Worm (Caenorhabditis elegans) whole organism, L2 larva: ENCODE measurements around the gene cyk-7.

Experiments
- ama-1 ChIP-seq: fragments of 150-350 bp; optimal IDR thresholded peaks from 2 replicates; lab custom pipeline; 2018; ENCODE audit warnings: inconsistent platforms
- ceh-82 ChIP-seq: fragments of 150-350 bp; optimal IDR thresholded peaks from 2 replicates; lab custom pipeline; 2014; ENCODE audit warnings: missing biosample characterization, missing genetic modification characterization
- crh-2 ChIP-seq: sonication (generic microtip); optimal IDR thresholded peaks from 2 replicates; lab custom pipeline; 2017; ENCODE audit warnings: missing biosample characterization, missing genetic modification characterization
- egl-27 ChIP-seq: sonication (generic microtip); optimal IDR thresholded peaks from 3 replicates; lab custom pipeline; 2017; ENCODE audit warnings: missing biosample characterization, missing genetic modification reagents, missing genetic modification characterization
- elt-3 ChIP-seq: sonication (generic microtip); optimal IDR thresholded peaks from 2 replicates; lab custom pipeline; 2017; ENCODE audit warnings: missing biosample characterization, missing genetic modification characterization
- fos-1 ChIP-seq: fragments of 150-350 bp; optimal IDR thresholded peaks from 2 replicates; lab custom pipeline; 2014; ENCODE audit warnings: missing biosample characterization, missing genetic modification characterization
- lin-11 ChIP-seq: fragments of 150-350 bp; sonication (generic microtip); optimal IDR thresholded peaks from 2 replicates; lab custom pipeline; 2014; ENCODE audit warnings: missing biosample characterization, missing genetic modification characterization, inconsistent platforms, mixed read lengths
- mdl-1 ChIP-seq, 2 experiments: fragments of 150-350 bp in 1 of 2; sonication (generic microtip) in 1 of 2; optimal IDR thresholded peaks; 2 replicates each; lab custom pipeline; 2017; ENCODE audit warnings: missing biosample characterization in 2 of 2, missing genetic modification characterization in 2 of 2
- nhr-11 ChIP-seq: fragments of 150-350 bp; optimal IDR thresholded peaks from 2 replicates; lab custom pipeline; 2014; ENCODE audit warnings: missing biosample characterization, missing genetic modification characterization
- nhr-237 ChIP-seq: fragments of 150-350 bp; optimal IDR thresholded peaks from 2 replicates; lab custom pipeline; 2014; ENCODE audit warnings: missing biosample characterization, missing genetic modification characterization
- nhr-77 ChIP-seq: fragments of 150-350 bp; optimal IDR thresholded peaks from 2 replicates; lab custom pipeline; 2014; ENCODE audit warnings: missing biosample characterization, missing genetic modification characterization
- unc-39 ChIP-seq: fragments of 150-350 bp; optimal IDR thresholded peaks from 2 replicates; lab custom pipeline; 2014; ENCODE audit warnings: missing biosample characterization, missing genetic modification characterization
- ztf-11 ChIP-seq: sonication (generic microtip); optimal IDR thresholded peaks from 2 replicates; lab custom pipeline; 2017; ENCODE audit warnings: missing biosample characterization, missing genetic modification characterization
- ztf-4 ChIP-seq: fragments of 150-350 bp; optimal IDR thresholded peaks from 2 replicates; lab custom pipeline; 2014; ENCODE audit warnings: missing biosample characterization, missing genetic modification characterization

DNA sequence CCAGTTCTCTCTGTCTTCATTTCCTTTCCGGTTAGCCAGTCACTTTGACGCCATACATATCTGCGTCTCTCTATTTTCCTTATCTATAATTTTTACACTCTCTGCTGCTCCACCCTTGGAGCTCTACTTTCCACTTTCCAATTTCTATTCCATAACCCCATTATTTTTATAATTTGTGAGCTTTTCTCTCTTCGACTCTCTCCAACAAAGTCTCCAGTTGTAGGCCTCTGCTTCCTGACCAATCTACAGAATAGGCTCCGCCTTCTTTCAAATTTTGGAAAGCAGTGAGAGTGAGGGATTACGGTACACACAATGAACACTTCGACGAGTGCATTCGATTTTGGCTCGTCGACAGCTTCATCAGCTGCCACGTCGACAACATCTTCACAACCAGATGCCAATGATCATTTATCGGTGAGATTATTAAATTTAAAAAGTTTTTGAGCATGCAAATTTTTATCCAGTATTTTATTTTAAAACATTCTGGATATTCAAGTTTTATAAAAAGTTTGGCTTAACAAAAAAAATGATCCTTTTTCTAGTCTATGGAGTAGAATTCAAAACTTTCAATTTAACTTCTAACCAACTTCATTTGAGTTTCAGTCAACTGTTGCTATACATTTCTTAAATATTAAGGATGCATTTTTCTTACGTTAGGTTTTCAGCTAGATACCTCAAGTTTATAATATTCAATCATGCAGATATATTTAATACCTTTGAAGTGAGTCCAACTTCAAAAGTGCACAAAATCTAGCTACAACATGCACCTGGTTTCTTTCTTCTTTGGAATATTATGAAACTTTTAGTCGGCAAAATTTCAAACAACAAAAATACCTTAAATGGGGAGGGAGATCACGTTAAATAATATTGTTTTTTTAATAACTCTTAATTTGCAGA is 19.2 kb upstream of the cyk-7 start, which contains the start of gene egl-5:
- TF ChIP-seq ama-1 (lab: Kevin White, UChicago), result no peak
- TF ChIP-seq ztf-11 (tag; lab: Kevin White, UChicago), result no peak
- TF ChIP-seq ztf-4 (tag; lab: Kevin White, UChicago), result no peak
- TF ChIP-seq nhr-237 (tag; lab: Kevin White, UChicago), result no peak
- TF ChIP-seq crh-2, result no peak
- no peak for TF ChIP-seq unc-39
- no peak for TF ChIP-seq fos-1
- TF ChIP-seq elt-3 (tag; lab: Kevin White, UChicago), result no peak
- no peak for TF ChIP-seq ceh-82
- no peak for TF ChIP-seq nhr-77
- TF ChIP-seq lin-11 (tag; lab: Kevin White, UChicago), result no peak
- no peak for TF ChIP-seq egl-27
- no peak for TF ChIP-seq nhr-11 (tag; lab: Kevin White, UChicago)
- no peak for TF ChIP-seq mdl-1 (tag; optimal IDR thresholded peaks at IDR 0.05; lab: Kevin White, UChicago)
